Worm (Caenorhabditis elegans) whole organism, L2 larva: ENCODE data around the gene fbxc-18.
"Not testable (repeated sequence)": the region's sequence is repeated elsewhere in the genome, so short reads cannot be mapped to it uniquely, and the experiment has no call there.

Experiments
- C34F6.9 ChIP-seq: fragments of 150-350 bp; optimal IDR thresholded peaks from 2 replicates; lab custom pipeline; 2014; ENCODE audit warnings: missing biosample characterization, missing genetic modification characterization
- R02D3.7 ChIP-seq: fragments of 150-350 bp; optimal IDR thresholded peaks from 2 replicates; lab custom pipeline; 2014; ENCODE audit warnings: missing biosample characterization, missing genetic modification characterization
- Y55F3AM.14 ChIP-seq: fragments of 200-800 bp; sonication (Bioruptor generic); optimal IDR thresholded peaks from 2 replicates; lab custom pipeline; 2018; ENCODE audit warnings: mild to moderate bottlenecking, missing genetic modification characterization, missing compliant biosample characterization
- alr-1 ChIP-seq: fragments of 150-350 bp; optimal IDR thresholded peaks from 2 replicates; lab custom pipeline; 2014; ENCODE audit warnings: missing biosample characterization, missing genetic modification characterization
- aly-2 ChIP-seq: fragments of 150-350 bp; optimal IDR thresholded peaks from 2 replicates; lab custom pipeline; 2014; ENCODE audit warnings: missing biosample characterization, missing genetic modification characterization
- ama-1 ChIP-seq: fragments of 150-350 bp; optimal IDR thresholded peaks from 2 replicates; lab custom pipeline; 2018; ENCODE audit warnings: inconsistent platforms
- blmp-1 ChIP-seq: sonication (generic microtip); optimal IDR thresholded peaks from 2 replicates; lab custom pipeline; 2017; ENCODE audit warnings: missing genetic modification characterization, mild to moderate bottlenecking, missing compliant biosample characterization, antibody characterized with exemption, moderate library complexity; ENCODE audit not compliant: insufficient read depth
- ceh-82 ChIP-seq: fragments of 150-350 bp; optimal IDR thresholded peaks from 2 replicates; lab custom pipeline; 2014; ENCODE audit warnings: missing biosample characterization, missing genetic modification characterization
- egl-27 ChIP-seq: sonication (generic microtip); optimal IDR thresholded peaks from 3 replicates; lab custom pipeline; 2017; ENCODE audit warnings: missing biosample characterization, missing genetic modification reagents, missing genetic modification characterization
- gmeb-1 ChIP-seq: fragments of 150-350 bp; optimal IDR thresholded peaks from 2 replicates; lab custom pipeline; 2014; ENCODE audit warnings: missing biosample characterization, missing genetic modification characterization
- lin-11 ChIP-seq: fragments of 150-350 bp; sonication (generic microtip); optimal IDR thresholded peaks from 2 replicates; lab custom pipeline; 2014; ENCODE audit warnings: missing biosample characterization, missing genetic modification characterization, inconsistent platforms, mixed read lengths
- lsy-2 ChIP-seq, 2 experiments: fragments of 150-350 bp in 1 of 2; sonication (generic microtip) in 1 of 2; optimal IDR thresholded peaks; 2 replicates each; lab custom pipeline; 2014 to 2017; ENCODE audit warnings: missing biosample characterization in 2 of 2, missing genetic modification characterization in 2 of 2
- mab-5 ChIP-seq: fragments of 150-350 bp; optimal IDR thresholded peaks from 2 replicates; lab custom pipeline; 2014; ENCODE audit warnings: missing biosample characterization, missing genetic modification characterization
- mbf-1 ChIP-seq: sonication (generic microtip); optimal IDR thresholded peaks from 2 replicates; lab custom pipeline; 2017; ENCODE audit warnings: missing biosample characterization, missing genetic modification characterization
- nhr-10 ChIP-seq: sonication (generic microtip); optimal IDR thresholded peaks from 2 replicates; lab custom pipeline; 2017; ENCODE audit warnings: missing biosample characterization, missing genetic modification characterization
- nhr-129 ChIP-seq: fragments of 150-350 bp; optimal IDR thresholded peaks from 2 replicates; lab custom pipeline; 2014; ENCODE audit warnings: missing biosample characterization, missing genetic modification characterization
- nhr-237 ChIP-seq: fragments of 150-350 bp; optimal IDR thresholded peaks from 2 replicates; lab custom pipeline; 2014; ENCODE audit warnings: missing biosample characterization, missing genetic modification characterization
- nhr-25 ChIP-seq: fragments of 150-350 bp; sonication (generic microtip); optimal IDR thresholded peaks from 3 replicates; lab custom pipeline; 2014; ENCODE audit warnings: missing biosample characterization, missing genetic modification characterization
- nhr-6 ChIP-seq: fragments of 150-350 bp; optimal IDR thresholded peaks from 2 replicates; lab custom pipeline; 2014; ENCODE audit warnings: missing biosample characterization, missing genetic modification characterization
- peb-1 ChIP-seq: fragments of 150-350 bp; optimal IDR thresholded peaks from 2 replicates; lab custom pipeline; 2014; ENCODE audit warnings: missing biosample characterization, missing genetic modification characterization
- sem-4 ChIP-seq: fragments of 150-350 bp; optimal IDR thresholded peaks from 2 replicates; lab custom pipeline; 2014; ENCODE audit warnings: missing biosample characterization, missing genetic modification reagents, missing genetic modification characterization
- skn-1 ChIP-seq: sonication (generic microtip); optimal IDR thresholded peaks from 2 replicates; lab custom pipeline; 2017; ENCODE audit warnings: missing biosample characterization, missing genetic modification characterization
- sma-3 ChIP-seq: sonication (generic microtip); optimal IDR thresholded peaks from 2 replicates; lab custom pipeline; 2016; ENCODE audit warnings: missing genetic modification reagents, missing genetic modification characterization, missing compliant biosample characterization
- sma-9 ChIP-seq, 2 experiments: fragments of 150-350 bp in 1 of 2; sonication (generic microtip) in 1 of 2; optimal IDR thresholded peaks; 2 replicates each; lab custom pipeline; 2014 to 2016; ENCODE audit warnings: missing genetic modification characterization in 2 of 2, mild to moderate bottlenecking in 1 of 2, missing biosample characterization in 1 of 2, missing compliant biosample characterization in 1 of 2, missing genetic modification reagents in 1 of 2, moderate library complexity in 1 of 2
- snpc-4 ChIP-seq: fragments of 150-350 bp; optimal IDR thresholded peaks from 2 replicates; lab custom pipeline; 2014; ENCODE audit warnings: missing biosample characterization, missing genetic modification characterization
- unc-55 ChIP-seq: fragments of 150-350 bp; sonication (generic microtip); optimal IDR thresholded peaks from 3 replicates; lab custom pipeline; 2014; ENCODE audit warnings: missing biosample characterization, missing genetic modification reagents, missing genetic modification characterization
- ztf-1 ChIP-seq: fragments of 200-800 bp; sonication (Bioruptor generic); conservative IDR thresholded peaks from 2 replicates; pipeline ENCODE4 v1.3.6; 2022; ENCODE audit warnings: missing genetic modification characterization, missing compliant biosample characterization
- ztf-11 ChIP-seq: sonication (generic microtip); optimal IDR thresholded peaks from 2 replicates; lab custom pipeline; 2017; ENCODE audit warnings: missing biosample characterization, missing genetic modification characterization
- ztf-4 ChIP-seq: fragments of 150-350 bp; optimal IDR thresholded peaks from 2 replicates; lab custom pipeline; 2014; ENCODE audit warnings: missing biosample characterization, missing genetic modification characterization

fbxc-18 gene

ce11 chrII:966962-967361, at the start of gene fbxc-18:
TSS of gene fbxc-18 (minus strand) at chrII:967062.
- not testable (repeated sequence) for TF ChIP-seq sma-9 (GFP tag; optimal IDR thresholded peaks at IDR 0.05; lab: Kevin White, UChicago); sma-9 (tag; optimal IDR thresholded peaks at IDR 0.05; lab: Kevin White, UChicago); aly-2; sem-4 (tag; lab: Kevin White, UChicago)

DNA sequence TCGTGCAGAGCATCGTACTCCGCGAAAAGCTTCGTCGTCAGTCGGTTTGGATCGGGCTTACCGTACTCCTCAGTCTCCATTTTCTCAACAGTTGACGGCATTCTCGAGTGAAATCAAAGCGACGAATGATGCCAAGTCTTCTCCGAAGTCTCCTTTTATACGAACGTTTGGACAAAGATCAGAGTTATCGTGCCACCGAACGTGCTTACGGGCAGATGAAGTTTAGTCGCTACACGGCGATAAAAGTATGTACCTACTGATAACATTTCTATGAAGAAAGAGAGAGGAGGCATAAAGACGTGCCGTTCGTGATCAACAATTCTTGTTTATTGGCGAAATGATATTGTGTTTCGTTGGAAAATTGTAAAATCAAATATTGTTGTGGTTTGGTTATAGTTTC, 39.5 kb upstream of the fbxc-18 start, which contains the start of gene F45D11.14:
TSS of gene F45D11.14 (minus strand) at position 101 of the 400 bp plus-strand sequence.
- not testable (repeated sequence) for TF ChIP-seq nhr-6; blmp-1 (tag; lab: Kevin White, UChicago); ztf-11 (tag; lab: Kevin White, UChicago)

DNA sequence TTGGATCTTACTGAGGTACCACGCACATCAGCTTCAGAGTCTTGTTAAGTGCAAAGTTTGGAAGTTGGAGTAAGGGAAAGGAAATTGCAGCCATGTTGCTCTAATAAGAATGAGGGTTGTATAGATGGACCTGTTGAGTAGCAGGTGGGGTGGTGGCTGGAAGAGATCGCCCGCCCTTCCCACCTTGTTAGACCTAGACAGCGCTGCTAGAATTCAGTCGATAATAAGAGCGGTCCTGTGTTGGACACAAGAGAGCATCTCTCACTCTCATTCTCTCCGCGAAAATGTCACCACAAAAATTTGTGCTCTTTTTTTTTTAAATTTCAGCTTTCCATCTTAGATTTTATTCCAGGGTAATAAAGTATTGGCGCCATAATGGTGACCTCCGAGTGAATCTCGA, 34.5 kb upstream of the fbxc-18 start, which contains the start of the genes fbxb-30 and F45D11.5:
TSS of gene fbxb-30 (minus strand) at position 101 of the 400 bp plus-strand sequence.
TSS of gene F45D11.5 (plus strand) at position 352 of the 400 bp plus-strand sequence.
- no peak for TF ChIP-seq C34F6.9 (tag; lab: Kevin White, UChicago)
- TF ChIP-seq gmeb-1 (tag; lab: Kevin White, UChicago), result no peak
- no peak for TF ChIP-seq ztf-1 (GFP tag; lab: Robert Waterston, UW)
- TF ChIP-seq sma-3 (GFP tag; lab: Kevin White, UChicago), result no peak
- no peak for TF ChIP-seq nhr-129 (tag; lab: Kevin White, UChicago)
- TF ChIP-seq snpc-4 (tag; lab: Kevin White, UChicago), result no peak
- no peak for TF ChIP-seq ceh-82 (tag; lab: Kevin White, UChicago)
- no peak for TF ChIP-seq lin-11 (tag; lab: Kevin White, UChicago)

ce11 chrII:999493-999892, 32.6 kb upstream of the fbxc-18 start, which contains the start of gene fbxb-29:
TSS of gene fbxb-29 (minus strand) at chrII:999593.
- TF ChIP-seq sma-3 (GFP tag; lab: Kevin White, UChicago) (no peak), unc-55 (GFP tag; lab: Kevin White, UChicago) (no peak), Y55F3AM.14 (no peak), R02D3.7 (no peak), peb-1 (tag; lab: Kevin White, UChicago) (no peak)

DNA sequence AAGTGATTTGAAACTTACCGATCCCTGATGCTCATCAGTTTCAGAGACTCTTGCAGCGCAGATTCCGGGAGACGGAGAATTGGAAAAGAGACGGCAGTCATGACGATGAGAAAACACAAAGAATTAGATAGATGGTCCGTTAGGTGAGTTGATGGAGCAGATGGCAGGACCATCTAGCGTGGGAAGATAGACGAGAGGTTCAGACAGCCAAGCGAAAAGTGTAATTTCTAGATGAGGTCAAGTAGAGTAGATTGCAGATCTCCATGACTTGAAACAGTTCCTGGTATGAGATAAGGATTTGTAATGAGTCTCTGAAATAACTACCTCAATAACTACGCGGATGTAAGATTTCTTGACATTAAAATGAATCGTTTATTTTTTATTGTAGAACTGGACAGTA, 29.2 kb upstream of the fbxc-18 start, which contains the start of gene F45D11.11:
TSS of gene F45D11.11 (minus strand) at position 101 of the 400 bp plus-strand sequence.
- not testable (repeated sequence) for TF ChIP-seq ama-1 (lab: Kevin White, UChicago); sma-9 (GFP tag; optimal IDR thresholded peaks at IDR 0.05; lab: Kevin White, UChicago); sma-9 (tag; optimal IDR thresholded peaks at IDR 0.05; lab: Kevin White, UChicago); lsy-2 (tag; optimal IDR thresholded peaks at IDR 0.05; lab: Kevin White, UChicago)
- TF ChIP-seq, all 48 proteins: peak for 0; not testable (repeated sequence) for 48

ce11 chrII:994231-994630, 27.4 kb upstream of the fbxc-18 start, which contains the start of gene F45D11.7:
TSS of gene F45D11.7 (plus strand) at chrII:994531.
- TF ChIP-seq unc-55 (GFP tag; lab: Kevin White, UChicago); sem-4 (tag; lab: Kevin White, UChicago); alr-1 (tag; lab: Kevin White, UChicago): not testable (repeated sequence)
- TF ChIP-seq, all 48 proteins: peak for 0; not testable (repeated sequence) for 48

DNA sequence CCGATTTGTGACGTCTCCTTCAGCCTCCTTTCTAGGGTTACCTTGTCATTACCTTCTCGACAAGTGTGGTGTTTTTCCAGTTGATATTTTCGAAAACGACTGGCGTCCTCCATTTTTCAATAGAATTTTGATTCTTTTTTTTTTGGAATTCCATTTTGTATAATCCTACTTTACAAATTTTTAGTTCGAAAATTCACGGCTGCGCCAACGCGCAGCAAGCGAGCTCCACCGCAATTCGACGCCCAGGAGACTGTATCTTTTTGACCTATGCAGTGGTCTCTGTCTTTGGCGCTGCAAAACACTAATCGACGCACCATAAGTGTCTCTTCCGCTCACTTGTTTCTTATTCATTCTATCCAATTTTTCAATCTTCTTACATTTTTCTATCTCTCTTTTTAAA, 24.4 kb upstream of the fbxc-18 start, which contains the start of gene fbxc-42:
TSS of gene fbxc-42 (plus strand) at position 301 of the 400 bp plus-strand sequence.
- TF ChIP-seq ztf-1 (GFP tag; lab: Robert Waterston, UW), result no peak
- TF ChIP-seq nhr-10 (tag; lab: Kevin White, UChicago), result no peak
- no peak for TF ChIP-seq unc-55 (GFP tag; lab: Kevin White, UChicago)
- TF ChIP-seq nhr-25 (tag; lab: Kevin White, UChicago), result no peak
- TF ChIP-seq ztf-4 (tag; lab: Kevin White, UChicago), result no peak
- TF ChIP-seq mab-5 (tag; lab: Kevin White, UChicago), result no peak
- no peak for TF ChIP-seq nhr-237 (tag; lab: Kevin White, UChicago)
- no peak for TF ChIP-seq sma-3 (GFP tag; lab: Kevin White, UChicago)
- no peak for TF ChIP-seq mbf-1 (tag; lab: Kevin White, UChicago)
- no peak for TF ChIP-seq egl-27 (tag; lab: Kevin White, UChicago)
- no peak for TF ChIP-seq skn-1
